Worm (Caenorhabditis elegans): ENCODE data around the gene K09C6.8.

ce11 chrV:878567-878966 lies 35.5 kb upstream of the K09C6.8 start, which contains the start of gene T02B11.8:
- TF ChIP-seq unc-62 (GFP tag; optimal IDR thresholded peaks at IDR 0.05 in 1 of 2) (no peak), unc-62 (tag; optimal IDR thresholded peaks at IDR 0.05) (no peak), duxl-1 (tag; optimal IDR thresholded peaks at IDR 0.05; ENCODE audit: poor library complexity) (no peak)

All from whole organism, L4 larva.